Worm (Caenorhabditis elegans) whole organism, L4 larva: Measurements from ENCODE around the gene coq-5.

Experiments used
- jun-1 ChIP-seq: fragments of 150-350 bp; optimal IDR thresholded peaks from 2 replicates; lab custom pipeline; 2014; ENCODE audit warnings: missing biosample characterization, missing genetic modification reagents, missing genetic modification characterization
- nhr-6 ChIP-seq: fragments of 150-350 bp; optimal IDR thresholded peaks from 2 replicates; lab custom pipeline; 2014; ENCODE audit warnings: missing biosample characterization, missing genetic modification characterization
- snpc-4 ChIP-seq: fragments of 150-350 bp; optimal IDR thresholded peaks from 2 replicates; lab custom pipeline; 2014; ENCODE audit warnings: missing biosample characterization, missing genetic modification characterization
- zfp-2 ChIP-seq: sonication (generic microtip); optimal IDR thresholded peaks from 2 replicates; lab custom pipeline; 2016; ENCODE audit warnings: mild to moderate bottlenecking, missing genetic modification characterization, missing compliant biosample characterization
- zip-11 ChIP-seq: fragments of 200-800 bp; sonication (Bioruptor generic); IDR thresholded peaks from 2 replicates; pipeline ENCODE4 v1.3.6; 2022; ENCODE audit warnings: missing genetic modification characterization, missing compliant biosample characterization

DNA sequence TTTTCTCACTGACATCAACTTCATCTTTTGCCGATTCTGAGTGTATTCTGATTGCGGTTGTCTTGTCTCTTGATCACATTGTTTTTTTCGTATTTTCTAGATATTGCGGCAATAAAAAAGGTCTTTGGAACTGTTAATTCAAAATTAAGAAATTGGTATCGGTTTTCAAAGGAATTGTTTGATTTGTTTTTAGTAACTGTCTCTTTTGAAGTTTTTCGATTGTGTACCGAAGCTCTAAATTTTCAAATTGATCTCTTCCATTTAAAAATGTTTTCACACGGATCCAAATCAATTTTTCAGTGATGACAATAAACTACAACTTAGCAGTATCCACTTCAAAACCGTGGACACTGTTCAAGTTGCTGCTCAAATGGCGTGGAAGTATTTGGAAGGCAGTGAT, 42.5 kb upstream of the coq-5 start, which contains the start of gene best-24:
- TF ChIP-seq zfp-2: no peak
- no peak for TF ChIP-seq nhr-6 (tag; lab: Kevin White, UChicago)
- no peak for TF ChIP-seq zip-11 (GFP tag; lab: Robert Waterston, UW)
- no peak for TF ChIP-seq snpc-4 (tag; lab: Kevin White, UChicago)
- TF ChIP-seq jun-1 (tag; lab: Kevin White, UChicago): no peak
